Fruit fly (Drosophila melanogaster): Measurements from ENCODE around the gene CG4743.

DNA sequence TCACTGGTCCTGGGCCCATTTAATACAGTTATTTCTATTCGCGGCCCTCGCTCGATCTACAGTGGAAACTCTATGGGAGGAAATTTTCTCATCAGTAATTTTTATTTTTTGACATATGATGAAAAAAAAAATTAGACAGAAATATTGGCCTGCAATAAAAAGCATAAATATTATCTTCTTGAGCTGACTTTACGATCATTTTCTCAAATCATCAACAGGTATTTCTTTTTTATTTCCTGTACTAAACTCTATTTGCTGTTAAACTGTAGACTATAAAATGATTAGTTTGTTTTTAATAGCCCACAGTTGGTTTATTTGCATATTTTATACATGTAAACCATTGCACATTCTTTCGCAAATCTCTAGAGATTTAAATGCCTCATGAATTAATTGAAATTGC lies 36.2 kb downstream of the CG4743 start:
- TF ChIP-seq Mnt (GFP tag; optimal IDR thresholded peaks at IDR 0.05) (no peak), CG7101 (tag; optimal IDR thresholded peaks at IDR 0.05) (no peak), tj (GFP tag; optimal IDR thresholded peaks at IDR 0.05) (no peak), CG33017 (tag; optimal IDR thresholded peaks at IDR 0.05) (no peak), CG12768 (GFP tag; optimal IDR thresholded peaks at IDR 0.05) (no peak), CG14711 (tag; optimal IDR thresholded peaks at IDR 0.05) (no peak)

Data from whole organism, adult.